Worm (Caenorhabditis elegans): ENCODE results near the gene F23F1.10.
A peak's percentile ranks its signal among the peaks of the same experiment; 100 is the strongest.

F23F1.10 gene

DNA sequence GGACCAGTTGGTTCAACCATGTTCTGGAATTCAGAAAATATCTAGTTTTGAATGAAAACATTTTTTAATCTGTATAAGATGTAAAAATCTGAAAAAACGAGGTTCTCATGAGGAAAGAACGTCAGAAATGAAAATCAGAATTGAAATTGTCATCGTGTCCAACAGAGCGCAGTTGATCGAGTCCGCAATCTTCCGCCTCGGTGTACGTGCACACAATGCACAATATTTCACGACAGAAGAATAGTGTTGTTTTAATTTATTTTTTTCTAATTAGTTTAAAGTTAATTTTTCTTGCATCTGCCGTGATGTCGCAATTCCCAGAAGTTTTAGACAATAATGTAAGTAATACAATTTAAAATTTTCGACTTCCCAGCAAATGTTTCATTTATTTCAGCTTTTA, 1.9 kb upstream of the F23F1.10 start, which contains the start of gene nfyc-1:
Gene nfyc-1, plus strand, starts transcription at position 268 of the 400 bp plus-strand sequence.
- TF ChIP-seq F13C5.2 (tag; optimal IDR thresholded peaks at IDR 0.05) (peak; percentile 54), pes-1 (GFP tag; IDR thresholded peaks at IDR 0.05) (no peak)

DNA sequence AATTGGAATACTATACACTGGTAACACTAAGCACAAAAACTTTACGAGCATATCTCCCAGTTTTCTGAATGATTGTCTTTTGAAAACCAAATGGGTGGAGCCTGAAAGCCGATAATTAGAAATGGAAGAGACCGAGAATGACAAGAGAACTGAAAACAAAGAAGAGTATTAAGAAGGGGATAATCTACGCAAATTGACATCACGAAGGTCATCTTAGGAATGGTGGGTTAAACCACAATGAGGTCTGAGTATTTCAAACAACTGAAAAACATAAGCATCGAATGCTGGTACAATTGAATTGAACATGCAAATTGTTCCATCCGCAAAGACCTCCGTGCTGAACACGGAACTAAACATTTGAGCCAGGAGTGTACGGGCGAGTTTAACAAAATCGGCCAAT, 2.3 kb downstream of the F23F1.10 start, which contains the start of gene spp-24:
Gene spp-24, minus strand, starts transcription at position 101 of the 400 bp plus-strand sequence.
- TF ChIP-seq tbx-11 (GFP tag; IDR thresholded peaks at IDR 0.05) (no peak), tbx-37 (GFP tag; conservative IDR thresholded peaks at IDR 0.05) (no peak), ets-7 (tag; optimal IDR thresholded peaks at IDR 0.05) (no peak)

DNA sequence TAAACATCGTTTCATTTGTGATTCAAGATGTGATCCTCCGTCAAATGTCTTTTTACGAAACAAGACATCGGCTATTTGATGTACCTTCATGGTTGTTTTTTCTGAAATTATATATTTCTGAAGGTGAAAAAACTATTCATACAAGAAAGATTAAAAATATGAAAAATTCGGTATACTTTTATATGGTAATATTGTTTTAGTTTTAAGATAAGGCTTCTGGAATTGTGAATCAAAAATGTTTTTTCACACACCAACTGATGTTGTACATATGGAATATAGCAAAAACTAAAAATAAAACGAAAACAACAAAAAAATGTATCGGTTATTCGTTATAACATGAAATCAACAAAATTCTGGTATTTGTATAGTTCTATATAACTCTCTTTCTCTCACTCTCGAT, 4.6 kb downstream of the F23F1.10 start, which contains the start of gene F23F1.6:
Gene F23F1.6, minus strand, starts transcription at position 101 of the 400 bp plus-strand sequence.
- TF ChIP-seq sea-1 (GFP tag; conservative IDR thresholded peaks at IDR 0.05): no peak
- TF ChIP-seq aly-1 (tag; optimal IDR thresholded peaks at IDR 0.05): no peak
- no peak for TF ChIP-seq B0310.2 (tag; optimal IDR thresholded peaks at IDR 0.05)
- TF ChIP-seq tbx-11 (GFP tag; IDR thresholded peaks at IDR 0.05): no peak
- no peak for TF ChIP-seq ceh-36 (tag; optimal IDR thresholded peaks at IDR 0.05)

DNA sequence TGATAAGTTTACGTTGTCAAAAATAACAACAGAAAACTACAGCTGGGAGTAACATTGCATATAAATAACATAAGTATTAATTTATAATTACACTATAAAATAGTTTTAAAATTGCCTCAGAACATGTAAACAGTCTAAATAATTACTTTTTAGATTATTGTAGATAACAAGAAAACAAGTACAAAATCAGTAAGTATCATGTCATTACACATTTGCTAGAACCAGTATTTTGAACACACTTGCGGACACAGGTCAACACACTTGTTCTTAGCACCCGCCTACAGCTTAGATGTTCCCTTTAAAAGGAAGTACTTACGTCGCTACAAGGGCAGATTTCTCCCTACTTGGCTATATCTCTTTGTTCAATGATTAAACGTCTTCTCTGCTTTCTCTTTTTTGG, 7.9 kb downstream of the F23F1.10 start, which contains the start of gene F23F1.2:
Gene F23F1.2, plus strand, starts transcription at position 301 of the 400 bp plus-strand sequence.
- TF ChIP-seq ceh-13 (GFP tag; optimal IDR thresholded peaks at IDR 0.05) (no peak), pes-1 (GFP tag; IDR thresholded peaks at IDR 0.05) (no peak), tbx-11 (GFP tag; IDR thresholded peaks at IDR 0.05) (no peak)

DNA sequence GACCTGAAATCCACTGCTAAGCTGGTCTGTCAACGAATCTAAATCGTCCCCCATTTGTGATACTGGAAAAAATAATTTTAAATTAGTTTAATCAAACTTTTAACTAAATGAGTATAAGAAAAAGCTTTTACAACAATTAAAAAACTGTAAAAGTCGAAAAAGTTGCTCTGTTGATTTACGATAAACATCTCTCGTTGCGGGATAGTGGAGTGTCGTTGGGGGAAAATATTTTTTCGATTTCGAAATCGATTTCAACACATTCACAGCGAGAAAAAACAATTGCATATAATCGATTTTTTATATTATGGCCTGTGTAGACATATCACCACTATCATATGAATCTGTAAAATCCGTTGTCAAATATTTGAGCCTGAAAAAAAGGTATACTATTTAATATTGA, 10.3 kb downstream of the F23F1.10 start, which contains the start of the genes F23F1.5 and fbxc-54:
Gene F23F1.5, minus strand, starts transcription at position 64 of the 400 bp plus-strand sequence.
Gene fbxc-54, plus strand, starts transcription at position 199 of the 400 bp plus-strand sequence.
- TF ChIP-seq sea-1 (GFP tag; conservative IDR thresholded peaks at IDR 0.05): no peak
- no peak for TF ChIP-seq hmbx-1 (tag; optimal IDR thresholded peaks at IDR 0.05)

DNA sequence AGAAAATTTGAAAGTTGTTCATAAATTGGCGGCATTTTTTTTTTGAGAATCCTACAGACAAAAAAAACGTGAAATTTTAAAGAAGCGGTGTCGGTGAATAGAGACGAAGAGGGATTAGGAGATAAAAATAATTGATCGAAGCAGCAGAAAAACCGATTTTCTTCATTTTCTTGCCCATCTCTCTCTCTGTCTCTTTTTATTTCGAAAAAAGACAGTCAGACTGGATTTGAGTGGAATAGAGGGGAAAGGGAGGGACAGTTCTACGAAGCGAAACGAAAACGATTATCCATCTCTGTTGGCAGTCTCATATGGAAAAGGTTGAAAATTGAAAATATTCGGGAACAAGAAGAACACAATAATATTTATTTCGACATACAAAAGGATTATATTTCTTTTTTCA, 12.2 kb downstream of the F23F1.10 start:
- TF ChIP-seq B0310.2 (tag; optimal IDR thresholded peaks at IDR 0.05): no peak
- no peak for TF ChIP-seq tbx-11 (GFP tag; IDR thresholded peaks at IDR 0.05)
- no peak for TF ChIP-seq ceh-13 (GFP tag; optimal IDR thresholded peaks at IDR 0.05)
- no peak for TF ChIP-seq flt-1 (GFP tag; IDR thresholded peaks at IDR 0.05)

DNA sequence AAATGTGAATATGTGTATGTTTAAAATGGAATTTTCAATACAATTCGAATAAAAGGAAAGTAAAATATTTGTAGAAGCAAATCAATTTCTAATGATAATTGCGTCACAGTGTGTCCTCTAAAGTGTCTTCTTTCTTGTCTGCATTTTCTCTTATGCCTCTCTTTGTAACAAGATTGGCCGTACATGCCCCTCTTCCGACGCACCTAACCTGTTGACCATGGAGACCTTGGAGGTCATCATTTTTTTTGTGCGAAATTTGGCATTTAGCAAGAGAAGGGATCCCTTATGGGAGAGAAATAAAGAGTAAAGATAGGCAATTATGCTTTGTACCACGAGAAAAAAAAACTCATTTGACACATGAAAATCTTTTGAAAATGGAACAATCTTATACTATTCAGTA, 13.5 kb downstream of the F23F1.10 start, which contains the start of gene F23F1.4:
Gene F23F1.4, minus strand, starts transcription at position 141 of the 400 bp plus-strand sequence.
- TF ChIP-seq pes-1 (GFP tag; IDR thresholded peaks at IDR 0.05) (no peak), tra-4 (tag; optimal IDR thresholded peaks at IDR 0.05) (no peak), F13C5.2 (tag; optimal IDR thresholded peaks at IDR 0.05) (no peak), ceh-13 (GFP tag; optimal IDR thresholded peaks at IDR 0.05) (no peak), ets-7 (tag; optimal IDR thresholded peaks at IDR 0.05) (no peak), flt-1 (GFP tag; IDR thresholded peaks at IDR 0.05) (no peak), hmg-4 (GFP tag; optimal IDR thresholded peaks at IDR 0.05) (no peak), sea-1 (GFP tag; conservative IDR thresholded peaks at IDR 0.05) (no peak), hnd-1 (tag; optimal IDR thresholded peaks at IDR 0.05) (no peak), ceh-36 (tag; optimal IDR thresholded peaks at IDR 0.05) (no peak), scrt-1 (GFP tag; IDR thresholded peaks at IDR 0.05) (no peak), ama-1 (optimal IDR thresholded peaks at IDR 0.05) (no peak), B0310.2 (tag; optimal IDR thresholded peaks at IDR 0.05) (no peak), tbx-37 (GFP tag; conservative IDR thresholded peaks at IDR 0.05) (no peak), aly-1 (tag; optimal IDR thresholded peaks at IDR 0.05) (no peak), tbx-11 (GFP tag; IDR thresholded peaks at IDR 0.05) (no peak)

DNA sequence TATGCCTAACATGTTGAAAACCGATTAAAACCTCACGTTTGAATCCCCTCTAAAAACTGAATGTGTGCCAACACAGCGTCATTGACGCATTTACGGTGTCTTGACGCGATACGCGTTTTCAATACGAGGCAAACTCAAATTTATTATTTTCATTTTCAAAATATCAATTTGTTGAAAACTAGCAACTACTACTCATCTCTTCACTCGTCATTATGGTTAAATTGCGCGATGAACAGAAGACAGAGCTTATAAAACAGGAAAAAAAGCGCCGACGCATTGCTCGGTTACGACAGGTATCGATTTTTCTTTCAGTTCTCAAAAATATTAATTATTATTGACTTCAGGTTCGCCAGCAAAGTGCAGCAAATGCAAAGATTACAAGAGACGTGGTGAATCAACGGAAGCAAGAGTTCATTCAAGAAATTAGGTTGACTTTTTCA, 17.2 kb downstream of the F23F1.10 start, which contains the start of gene enee-1:
Gene enee-1, plus strand, starts transcription at position 108 of the 440 bp plus-strand sequence.
- TF ChIP-seq hmg-4 (GFP tag; optimal IDR thresholded peaks at IDR 0.05): no peak
- peak; percentile 26 for TF ChIP-seq F13C5.2 (tag; optimal IDR thresholded peaks at IDR 0.05)
- TF ChIP-seq tra-4 (tag; optimal IDR thresholded peaks at IDR 0.05): no peak

DNA sequence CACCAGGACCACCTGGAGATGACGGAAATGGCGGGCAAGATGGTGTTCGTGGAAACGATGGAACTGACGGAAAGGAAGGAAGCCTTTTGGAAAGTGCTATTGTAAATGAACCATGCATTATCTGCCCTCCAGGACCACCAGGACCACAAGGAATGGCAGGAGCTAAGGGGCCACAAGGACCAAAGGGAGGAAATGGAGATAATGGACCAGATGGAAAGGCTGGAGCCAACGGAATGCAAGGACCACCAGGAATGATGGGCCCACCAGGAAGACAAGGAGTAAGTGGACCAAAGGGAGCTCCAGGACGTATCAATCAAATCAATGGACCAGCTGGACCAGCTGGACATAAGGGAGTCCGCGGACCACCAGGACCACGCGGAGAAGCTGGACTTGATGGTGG, 18.0 kb downstream of the F23F1.10 start:
- TF ChIP-seq ama-1 (optimal IDR thresholded peaks at IDR 0.05): no peak
- TF ChIP-seq ets-7 (tag; optimal IDR thresholded peaks at IDR 0.05): no peak
- TF ChIP-seq sea-1 (GFP tag; conservative IDR thresholded peaks at IDR 0.05): no peak
- no peak for TF ChIP-seq ceh-13 (GFP tag; optimal IDR thresholded peaks at IDR 0.05)
- TF ChIP-seq scrt-1 (GFP tag; IDR thresholded peaks at IDR 0.05): no peak
- TF ChIP-seq F13C5.2 (tag; optimal IDR thresholded peaks at IDR 0.05): no peak
- no peak for TF ChIP-seq hnd-1 (tag; optimal IDR thresholded peaks at IDR 0.05)
- no peak for TF ChIP-seq hmbx-1 (tag; optimal IDR thresholded peaks at IDR 0.05)
- no peak for TF ChIP-seq tbx-11 (GFP tag; IDR thresholded peaks at IDR 0.05)
- no peak for TF ChIP-seq tbx-37 (GFP tag; conservative IDR thresholded peaks at IDR 0.05)
- no peak for TF ChIP-seq aly-1 (tag; optimal IDR thresholded peaks at IDR 0.05)
- TF ChIP-seq pes-1 (GFP tag; IDR thresholded peaks at IDR 0.05): no peak
- TF ChIP-seq hmg-4 (GFP tag; optimal IDR thresholded peaks at IDR 0.05): no peak
- no peak for TF ChIP-seq ceh-36 (tag; optimal IDR thresholded peaks at IDR 0.05)
